Worm (Caenorhabditis elegans) whole organism, late embryonic: ENCODE measurements around the gene T13A10.64.

Experiments
- F13H6.1 ChIP-seq: sonication (generic microtip); optimal IDR thresholded peaks from 2 replicates; lab custom pipeline; 2016; ENCODE audit warnings: missing genetic modification characterization, missing compliant biosample characterization
- K09A11.1 ChIP-seq: sonication (generic microtip); optimal IDR thresholded peaks from 2 replicates; lab custom pipeline; 2017; ENCODE audit warnings: antibody characterized with exemption, mild to moderate bottlenecking, missing genetic modification characterization, missing compliant biosample characterization; ENCODE audit not compliant: insufficient read depth
- Y22D7AL.16 ChIP-seq: sonication (generic microtip); optimal IDR thresholded peaks from 2 replicates; lab custom pipeline; 2016; ENCODE audit warnings: missing genetic modification characterization, missing compliant biosample characterization
- ahr-1 ChIP-seq: sonication (generic microtip); optimal IDR thresholded peaks from 2 replicates; lab custom pipeline; 2016; ENCODE audit warnings: missing genetic modification characterization, missing compliant biosample characterization
- ceh-14 ChIP-seq: sonication (generic microtip); optimal IDR thresholded peaks from 2 replicates; lab custom pipeline; 2016; ENCODE audit warnings: missing genotype, missing genetic modification characterization, missing compliant biosample characterization
- ceh-2 ChIP-seq: sonication (generic microtip); optimal IDR thresholded peaks from 2 replicates; lab custom pipeline; 2016; ENCODE audit warnings: missing genotype, missing genetic modification characterization, missing compliant biosample characterization
- ceh-22 ChIP-seq: sonication (generic microtip); optimal IDR thresholded peaks from 2 replicates; lab custom pipeline; 2017; ENCODE audit warnings: missing biosample characterization, missing genetic modification characterization
- ceh-24 ChIP-seq: sonication (generic microtip); optimal IDR thresholded peaks from 2 replicates; lab custom pipeline; 2016; ENCODE audit warnings: mild to moderate bottlenecking, missing genetic modification characterization, missing compliant biosample characterization
- ceh-34 ChIP-seq: sonication (generic microtip); optimal IDR thresholded peaks from 2 replicates; lab custom pipeline; 2016; ENCODE audit warnings: mild to moderate bottlenecking, missing genetic modification characterization, missing compliant biosample characterization
- ceh-45 ChIP-seq: fragments of 200-800 bp; sonication (Bioruptor generic); IDR thresholded peaks from 2 replicates; pipeline ENCODE4 v1.3.6; 2022; ENCODE audit warnings: missing genetic modification reagents, missing genetic modification characterization, missing compliant biosample characterization
- ceh-48 ChIP-seq: sonication (generic microtip); optimal IDR thresholded peaks from 2 replicates; lab custom pipeline; 2016; ENCODE audit warnings: missing genetic modification characterization, inconsistent platforms, missing compliant biosample characterization
- dve-1 ChIP-seq: sonication (generic microtip); optimal IDR thresholded peaks from 2 replicates; lab custom pipeline; 2017; ENCODE audit warnings: antibody characterized with exemption, mild to moderate bottlenecking, missing genetic modification characterization, missing compliant biosample characterization
- elt-2 ChIP-seq: sonication (generic microtip); optimal IDR thresholded peaks from 2 replicates; lab custom pipeline; 2016; ENCODE audit warnings: missing genetic modification reagents, missing genetic modification characterization, missing compliant biosample characterization
- ets-4 ChIP-seq: sonication (generic microtip); optimal IDR thresholded peaks from 2 replicates; lab custom pipeline; 2016; ENCODE audit warnings: missing genetic modification characterization, missing compliant biosample characterization
- eyg-1 ChIP-seq: sonication (generic microtip); optimal IDR thresholded peaks from 2 replicates; lab custom pipeline; 2016; ENCODE audit warnings: missing genotype, missing genetic modification characterization, missing compliant biosample characterization
- fax-1 ChIP-seq: sonication (generic microtip); optimal IDR thresholded peaks from 2 replicates; lab custom pipeline; 2016; ENCODE audit warnings: missing genotype, missing genetic modification characterization, missing compliant biosample characterization
- fkh-10 ChIP-seq: fragments of 150-350 bp; optimal IDR thresholded peaks from 2 replicates; lab custom pipeline; 2014; ENCODE audit warnings: missing biosample characterization, missing genetic modification reagents, missing genetic modification characterization
- gmeb-2 ChIP-seq: sonication (generic microtip); optimal IDR thresholded peaks from 2 replicates; lab custom pipeline; 2016; ENCODE audit warnings: missing genetic modification characterization, inconsistent platforms, missing compliant biosample characterization
- hlh-13 ChIP-seq: fragments of 200-800 bp; sonication (Bioruptor generic); optimal IDR thresholded peaks from 2 replicates; lab custom pipeline; 2018; ENCODE audit warnings: mild to moderate bottlenecking, missing genetic modification characterization, missing compliant biosample characterization
- hlh-8 ChIP-seq: sonication (generic microtip); optimal IDR thresholded peaks from 2 replicates; lab custom pipeline; 2016; ENCODE audit warnings: missing genotype, missing genetic modification characterization, missing compliant biosample characterization
- lim-6 ChIP-seq: sonication (generic microtip); optimal IDR thresholded peaks from 2 replicates; lab custom pipeline; 2016; ENCODE audit warnings: missing genetic modification characterization, missing compliant biosample characterization
- madf-2 ChIP-seq: sonication (generic microtip); optimal IDR thresholded peaks from 2 replicates; lab custom pipeline; 2017; ENCODE audit warnings: missing genetic modification characterization, missing compliant biosample characterization
- nfya-1 ChIP-seq: sonication (generic microtip); optimal IDR thresholded peaks from 2 replicates; lab custom pipeline; 2017; ENCODE audit warnings: missing genetic modification characterization, mild to moderate bottlenecking, missing compliant biosample characterization, antibody characterized with exemption, moderate library complexity
- nhr-232 ChIP-seq: sonication (generic microtip); optimal IDR thresholded peaks from 2 replicates; lab custom pipeline; 2016; ENCODE audit warnings: missing genetic modification characterization, missing compliant biosample characterization
- npax-4 ChIP-seq: sonication (generic microtip); optimal IDR thresholded peaks from 2 replicates; lab custom pipeline; 2016; ENCODE audit warnings: missing genetic modification characterization, missing compliant biosample characterization
- pag-3 ChIP-seq: sonication (generic microtip); optimal IDR thresholded peaks from 2 replicates; lab custom pipeline; 2016; ENCODE audit warnings: missing compliant biosample characterization, missing genetic modification characterization, borderline replicate concordance
- pat-9 ChIP-seq: fragments of 200-800 bp; sonication (Bioruptor generic); optimal IDR thresholded peaks from 2 replicates; lab custom pipeline; 2018; ENCODE audit warnings: mild to moderate bottlenecking, missing genetic modification characterization, moderate library complexity, missing compliant biosample characterization
- pax-1 ChIP-seq: fragments of 150-350 bp; optimal IDR thresholded peaks from 2 replicates; lab custom pipeline; 2014; ENCODE audit warnings: missing biosample characterization, missing genetic modification characterization
- pha-2 ChIP-seq: sonication (generic microtip); optimal IDR thresholded peaks from 2 replicates; lab custom pipeline; 2017; ENCODE audit warnings: mild to moderate bottlenecking, missing genetic modification characterization, missing compliant biosample characterization
- pha-4 ChIP-seq: fragments of 150-350 bp; optimal IDR thresholded peaks from 2 replicates; lab custom pipeline; 2018; ENCODE audit warnings: missing biosample characterization, missing genetic modification reagents, missing genetic modification characterization
- pros-1 ChIP-seq: fragments of 150-350 bp; optimal IDR thresholded peaks from 2 replicates; lab custom pipeline; 2014; ENCODE audit warnings: missing biosample characterization, missing genetic modification reagents, missing genetic modification characterization
- rnt-1 ChIP-seq: sonication (generic microtip); optimal IDR thresholded peaks from 2 replicates; lab custom pipeline; 2016; ENCODE audit warnings: missing genetic modification characterization, missing compliant biosample characterization
- sdc-2 ChIP-seq: sonication (generic microtip); optimal IDR thresholded peaks from 2 replicates; lab custom pipeline; 2016; ENCODE audit warnings: missing genotype, missing genetic modification characterization, missing compliant biosample characterization
- sox-4 ChIP-seq: sonication (generic microtip); optimal IDR thresholded peaks from 2 replicates; lab custom pipeline; 2017; ENCODE audit warnings: mild to moderate bottlenecking, missing genetic modification characterization, inconsistent platforms, missing compliant biosample characterization
- syd-9 ChIP-seq: sonication (generic microtip); optimal IDR thresholded peaks from 2 replicates; lab custom pipeline; 2016; ENCODE audit warnings: mild to moderate bottlenecking, missing genetic modification characterization, moderate library complexity, missing compliant biosample characterization
- tbx-2 ChIP-seq: sonication (generic microtip); optimal IDR thresholded peaks from 2 replicates; lab custom pipeline; 2016; ENCODE audit warnings: missing genetic modification characterization, missing compliant biosample characterization
- tbx-7 ChIP-seq: sonication (generic microtip); optimal IDR thresholded peaks from 2 replicates; lab custom pipeline; 2016; ENCODE audit warnings: missing genotype, missing genetic modification characterization, missing compliant biosample characterization
- ttx-3 ChIP-seq: sonication (generic microtip); optimal IDR thresholded peaks from 2 replicates; lab custom pipeline; 2016; ENCODE audit warnings: missing genetic modification reagents, missing genetic modification characterization, missing compliant biosample characterization
- unc-3 ChIP-seq, 2 experiments: fragments of 200-800 bp in 1 of 2; sonication (Bioruptor generic) in 1 of 2; sonication (generic microtip) in 1 of 2; conservative IDR thresholded peaks in 1 of 2; optimal IDR thresholded peaks in 1 of 2; 2 replicates each; pipeline versions ENCODE4 v1.3.6 to Lab custom; 2016 to 2022; ENCODE audit warnings: missing compliant biosample characterization in 2 of 2, missing genetic modification characterization in 2 of 2, missing genetic modification reagents in 1 of 2
- unc-42 ChIP-seq: sonication (generic microtip); optimal IDR thresholded peaks from 2 replicates; lab custom pipeline; 2016; ENCODE audit warnings: missing genotype, missing genetic modification characterization, missing compliant biosample characterization
- unc-55 ChIP-seq: sonication (generic microtip); optimal IDR thresholded peaks from 2 replicates; lab custom pipeline; 2017; ENCODE audit warnings: missing biosample characterization, missing genetic modification reagents, missing genetic modification characterization
- unc-86 ChIP-seq: sonication (generic microtip); optimal IDR thresholded peaks from 2 replicates; lab custom pipeline; 2016; ENCODE audit warnings: missing genetic modification characterization, missing compliant biosample characterization
- zip-5 ChIP-seq: sonication (generic microtip); optimal IDR thresholded peaks from 2 replicates; lab custom pipeline; 2016; ENCODE audit warnings: missing genetic modification characterization, missing compliant biosample characterization
- ztf-16 ChIP-seq: sonication (generic microtip); optimal IDR thresholded peaks from 2 replicates; lab custom pipeline; 2017; ENCODE audit warnings: missing genetic modification characterization, missing compliant biosample characterization

T13A10.64 gene

ce11 chrIV:6213403-6213802 lies 41.3 kb upstream of the T13A10.64 start, which contains the start of gene C49A9.5:
Gene C49A9.5 (plus strand): TSS chrIV:6213673.
- no peak for TF ChIP-seq npax-4 (tag; lab: Kevin White, UChicago)

ce11 chrIV:6217066-6217465 lies 37.7 kb upstream of the T13A10.64 start, which contains the start of gene C49A9.9:
Gene C49A9.9 (plus strand): TSS chrIV:6217372.
- no peak for TF ChIP-seq ceh-14
- no peak for TF ChIP-seq tbx-2 (tag; lab: Kevin White, UChicago)
- no peak for TF ChIP-seq ceh-34
- no peak for TF ChIP-seq K09A11.1
- no peak for TF ChIP-seq lim-6
- TF ChIP-seq unc-42 (tag; lab: Kevin White, UChicago), result no peak
- TF ChIP-seq pha-2 (tag; lab: Kevin White, UChicago), result no peak
- no peak for TF ChIP-seq ahr-1 (tag; lab: Kevin White, UChicago)
- TF ChIP-seq sox-4, result no peak
- TF ChIP-seq pros-1 (tag; lab: Kevin White, UChicago), result no peak
- no peak for TF ChIP-seq hlh-13 (GFP tag; lab: Kevin White, UChicago)
- no peak for TF ChIP-seq elt-2 (tag; lab: Kevin White, UChicago)

DNA sequence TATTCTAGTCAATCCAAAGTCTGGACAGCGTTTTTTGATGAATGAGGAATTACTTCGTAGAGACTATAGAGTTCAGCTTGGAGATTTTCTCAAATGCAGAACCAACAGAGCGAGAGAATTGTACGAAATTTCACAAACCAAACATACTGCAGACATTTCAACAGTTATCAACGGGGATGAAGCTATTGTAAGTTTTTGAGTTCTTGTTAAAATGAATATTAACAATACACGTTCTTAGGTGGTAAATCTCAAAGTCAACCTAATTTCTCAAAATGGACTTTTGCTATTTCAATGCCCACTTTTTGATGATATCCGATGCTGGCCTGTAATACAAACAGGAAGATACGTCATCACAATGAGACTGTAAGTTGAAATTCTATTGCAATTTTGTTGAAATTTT lies 37.2 kb upstream of the T13A10.64 start:
- no peak for TF ChIP-seq nhr-232 (tag; lab: Kevin White, UChicago)
- no peak for TF ChIP-seq rnt-1 (tag; lab: Kevin White, UChicago)
- no peak for TF ChIP-seq ets-4 (tag; lab: Kevin White, UChicago)
- no peak for TF ChIP-seq unc-3 (GFP tag; conservative IDR thresholded peaks at IDR 0.05; lab: Robert Waterston, UW)
- no peak for TF ChIP-seq unc-3 (tag; optimal IDR thresholded peaks at IDR 0.05; lab: Kevin White, UChicago)
- no peak for TF ChIP-seq K09A11.1
- no peak for TF ChIP-seq ahr-1 (tag; lab: Kevin White, UChicago)
- TF ChIP-seq pax-1 (tag; lab: Kevin White, UChicago), result no peak
- TF ChIP-seq tbx-7 (tag; lab: Kevin White, UChicago), result no peak
- TF ChIP-seq ceh-2, result no peak
- TF ChIP-seq ceh-22 (tag; lab: Kevin White, UChicago), result no peak
- TF ChIP-seq pat-9 (tag; lab: Kevin White, UChicago), result no peak
- no peak for TF ChIP-seq ceh-24 (tag; lab: Kevin White, UChicago)
- TF ChIP-seq pha-2 (tag; lab: Kevin White, UChicago), result no peak
- TF ChIP-seq madf-2, result no peak
- TF ChIP-seq F13H6.1 (tag; lab: Kevin White, UChicago), result no peak
- TF ChIP-seq gmeb-2, result no peak
- TF ChIP-seq ceh-45 (GFP tag; lab: Robert Waterston, UW), result no peak
- TF ChIP-seq eyg-1 (tag; lab: Kevin White, UChicago), result no peak
- no peak for TF ChIP-seq unc-86
- no peak for TF ChIP-seq ztf-16 (tag; lab: Kevin White, UChicago)

- TF ChIP-seq dve-1 (tag; lab: Kevin White, UChicago) (no peak), ceh-48 (tag; lab: Kevin White, UChicago) (no peak), ttx-3 (no peak)
- TF ChIP-seq, all 69 proteins: peak for 0
Measured at ce11 chrIV:6219429-6219828, 35.3 kb upstream of the T13A10.64 start, which contains the start of gene C49A9.4. Gene C49A9.4 (plus strand): TSS chrIV:6219693.

DNA sequence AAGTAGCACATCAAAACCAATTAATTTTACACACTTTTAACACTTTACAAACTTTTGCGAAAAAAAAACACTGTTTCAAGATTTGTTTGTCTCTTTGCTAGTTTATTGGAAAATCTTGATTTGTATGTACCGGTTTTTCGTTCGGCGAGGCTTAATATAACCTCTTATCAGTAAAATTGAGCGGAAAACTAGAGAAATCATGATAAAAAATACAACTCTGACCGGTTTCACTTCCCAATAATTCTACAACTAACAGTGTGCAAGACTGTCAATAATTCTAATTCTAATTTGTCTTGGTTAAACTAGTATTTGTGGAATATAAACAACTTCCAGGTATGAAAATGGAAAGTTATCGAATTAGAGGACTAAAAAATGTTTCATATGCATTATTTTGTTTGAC lies 32.9 kb upstream of the T13A10.64 start, which contains the start of gene C49A9.3:
C49A9.3 (plus strand) TSS at position 212 of the 400 bp plus-strand sequence.
- TF ChIP-seq dve-1 (tag; lab: Kevin White, UChicago) (no peak), rnt-1 (tag; lab: Kevin White, UChicago) (no peak), syd-9 (tag; lab: Kevin White, UChicago) (no peak), ceh-2 (no peak), nfya-1 (no peak), ceh-24 (tag; lab: Kevin White, UChicago) (no peak), Y22D7AL.16 (tag; lab: Kevin White, UChicago) (no peak), pag-3 (tag; lab: Kevin White, UChicago) (no peak), ceh-45 (GFP tag; lab: Robert Waterston, UW) (no peak), sdc-2 (tag; lab: Kevin White, UChicago) (no peak), F13H6.1 (tag; lab: Kevin White, UChicago) (no peak), pha-2 (tag; lab: Kevin White, UChicago) (no peak), pha-4 (no peak), fkh-10 (GFP tag; lab: Kevin White, UChicago) (no peak), unc-55 (GFP tag; lab: Kevin White, UChicago) (no peak), fax-1 (tag; lab: Kevin White, UChicago) (no peak), zip-5 (no peak), hlh-8 (no peak), ahr-1 (tag; lab: Kevin White, UChicago) (no peak)
